Worm (Caenorhabditis elegans) whole organism, L4/young adult: ENCODE measurements around the gene ZK488.5.

Experiments used
- W03F9.2 ChIP-seq: fragments of 150-350 bp; optimal IDR thresholded peaks from 2 replicates; lab custom pipeline; 2014; ENCODE audit warnings: missing biosample characterization, missing genetic modification characterization
- dao-5 ChIP-seq: sonication (generic microtip); optimal IDR thresholded peaks from 2 replicates; lab custom pipeline; 2016; ENCODE audit warnings: missing genotype, missing genetic modification characterization, moderate library complexity, missing compliant biosample characterization
- him-1 ChIP-seq: sonication (generic microtip); optimal IDR thresholded peaks from 2 replicates; lab custom pipeline; 2016; ENCODE audit warnings: missing genotype, missing genetic modification reagents, missing genetic modification characterization, missing compliant biosample characterization

The ZK488.5 gene

ce11 chrV:590182-590581 lies 2.9 kb upstream of the ZK488.5 start, which contains the start of gene ZK488.6:
ZK488.6 (plus strand) TSS chrV:590482.
- TF ChIP-seq him-1 (tag; lab: Kevin White, UChicago): no peak
- no peak for TF ChIP-seq W03F9.2 (tag; lab: Kevin White, UChicago)

- TF ChIP-seq W03F9.2 (tag; lab: Kevin White, UChicago) (no peak), him-1 (tag; lab: Kevin White, UChicago) (no peak), dao-5 (no peak)
These were observed 3.9 kb downstream of the ZK488.5 start for ce11 chrV:596923-597322.

- no peak for TF ChIP-seq him-1 (tag; lab: Kevin White, UChicago)
- no peak for TF ChIP-seq W03F9.2 (tag; lab: Kevin White, UChicago)
These were observed 4.8 kb downstream of the ZK488.5 start for ce11 chrV:597823-598222.

- no peak for TF ChIP-seq dao-5
- TF ChIP-seq W03F9.2 (tag; lab: Kevin White, UChicago): no peak
- TF ChIP-seq him-1 (tag; lab: Kevin White, UChicago): no peak
These were observed 5.6 kb downstream of the ZK488.5 start for ce11 chrV:598626-599025.

ce11 chrV:599783-600182 lies 6.7 kb downstream of the ZK488.5 start:
- TF ChIP-seq dao-5 (no peak), W03F9.2 (tag; lab: Kevin White, UChicago) (no peak), him-1 (tag; lab: Kevin White, UChicago) (no peak)

ce11 chrV:600231-600630 lies 7.2 kb downstream of the ZK488.5 start, which contains the start of gene nhr-251:
nhr-251 (plus strand) TSS chrV:600531.
- TF ChIP-seq dao-5 (no peak), W03F9.2 (tag; lab: Kevin White, UChicago) (no peak), him-1 (tag; lab: Kevin White, UChicago) (no peak)

ce11 chrV:604105-604504 lies 11.0 kb downstream of the ZK488.5 start, which contains the start of gene srlf-37:
srlf-37 (minus strand) TSS chrV:604205.
- TF ChIP-seq him-1 (tag; lab: Kevin White, UChicago): no peak
- TF ChIP-seq W03F9.2 (tag; lab: Kevin White, UChicago): no peak
- no peak for TF ChIP-seq dao-5

ce11 chrV:608844-609243 lies 15.8 kb downstream of the ZK488.5 start, which contains the start of gene srw-109:
srw-109 (minus strand) TSS chrV:608944.
- TF ChIP-seq dao-5: no peak
- TF ChIP-seq him-1 (tag; lab: Kevin White, UChicago): no peak
- TF ChIP-seq W03F9.2 (tag; lab: Kevin White, UChicago): no peak

- TF ChIP-seq W03F9.2 (tag; lab: Kevin White, UChicago) (no peak), him-1 (tag; lab: Kevin White, UChicago) (no peak)
These were observed 16.6 kb downstream of the ZK488.5 start, which contains the start of gene srlf-36 for ce11 chrV:609671-610070. srlf-36 (minus strand) TSS chrV:609771.

ce11 chrV:610217-610616 lies 17.2 kb downstream of the ZK488.5 start, which contains the start of gene nhr-90:
nhr-90 (plus strand) TSS chrV:610512.
- no peak for TF ChIP-seq W03F9.2 (tag; lab: Kevin White, UChicago)
- TF ChIP-seq him-1 (tag; lab: Kevin White, UChicago): no peak
- no peak for TF ChIP-seq dao-5

ce11 chrV:615275-615674 lies 22.2 kb downstream of the ZK488.5 start, which contains the start of gene F48G7.13:
F48G7.13 (plus strand) TSS chrV:615575.
- TF ChIP-seq him-1 (tag; lab: Kevin White, UChicago) (no peak), W03F9.2 (tag; lab: Kevin White, UChicago) (no peak), dao-5 (no peak)

ce11 chrV:617917-618316 lies 24.9 kb downstream of the ZK488.5 start:
- TF ChIP-seq W03F9.2 (tag; lab: Kevin White, UChicago) (no peak), dao-5 (no peak), him-1 (tag; lab: Kevin White, UChicago) (no peak)

- TF ChIP-seq him-1 (tag; lab: Kevin White, UChicago): no peak
- peak; percentile 36 for TF ChIP-seq W03F9.2 (tag; lab: Kevin White, UChicago)
These were observed 26.0 kb downstream of the ZK488.5 start, which contains the start of gene F48G7.4 for ce11 chrV:619054-619453. F48G7.4 (plus strand) TSS chrV:619453.

- TF ChIP-seq him-1 (tag; lab: Kevin White, UChicago) (no peak), W03F9.2 (tag; lab: Kevin White, UChicago) (no peak), dao-5 (no peak)
These were observed 27.9 kb downstream of the ZK488.5 start for ce11 chrV:620987-621386.

- TF ChIP-seq W03F9.2 (tag; lab: Kevin White, UChicago) (no peak), him-1 (tag; lab: Kevin White, UChicago) (no peak), dao-5 (no peak)
These were observed 29.8 kb downstream of the ZK488.5 start, which contains the start of gene F48G7.5 for ce11 chrV:622902-623301. F48G7.5 (minus strand) TSS chrV:622935.
